Worm (Caenorhabditis elegans): ENCODE data around the gene acl-2.

The acl-2 gene

ce11 chrV:10011623-10012022 lies 19.3 kb downstream of the acl-2 start, which contains the start of gene lea-1:
Gene lea-1, plus strand, starts transcription at chrV:10011923.
- no peak for TF ChIP-seq nhr-237 (tag; optimal IDR thresholded peaks at IDR 0.05)
- TF ChIP-seq cey-2 (tag; optimal IDR thresholded peaks at IDR 0.05; ENCODE audit: borderline replicate concordance, insufficient read depth) = no peak
- TF ChIP-seq hmg-1.1 (GFP tag; IDR thresholded peaks at IDR 0.05) = no peak
- TF ChIP-seq egl-27 (tag; optimal IDR thresholded peaks at IDR 0.05) = no peak
- TF ChIP-seq F26F4.8 (GFP tag; conservative IDR thresholded peaks at IDR 0.05) = no peak
- TF ChIP-seq nhr-10 (tag; optimal IDR thresholded peaks at IDR 0.05) = no peak
- no peak for TF ChIP-seq ztf-7 (tag; optimal IDR thresholded peaks at IDR 0.05)
- TF ChIP-seq nhr-77 (tag; optimal IDR thresholded peaks at IDR 0.05) = no peak
- no peak for TF ChIP-seq pqm-1 (tag; optimal IDR thresholded peaks at IDR 0.05)
- no peak for TF ChIP-seq lin-38 (GFP tag; IDR thresholded peaks at IDR 0.05)
- TF ChIP-seq mxl-2 (GFP tag; conservative IDR thresholded peaks at IDR 0.05) = no peak
- TF ChIP-seq daf-12 (tag; optimal IDR thresholded peaks at IDR 0.05) = no peak
- TF ChIP-seq dmd-9 (GFP tag; IDR thresholded peaks at IDR 0.05) = no peak
- no peak for TF ChIP-seq vab-7 (GFP tag; IDR thresholded peaks at IDR 0.05)
- no peak for TF ChIP-seq ZK546.5 (tag; optimal IDR thresholded peaks at IDR 0.05)

- TF ChIP-seq lin-38 (GFP tag; IDR thresholded peaks at IDR 0.05) (0 out of 2 replicates have a peak, but pooled peaks have one; percentile 26), nhr-25 (tag; optimal IDR thresholded peaks at IDR 0.05; ENCODE audit: borderline replicate concordance, insufficient read depth) (no peak)
Measured at ce11 chrV:10007484-10007883, 23.4 kb downstream of the acl-2 start.

- TF ChIP-seq daf-8 (GFP tag; IDR thresholded peaks at IDR 0.05) = no peak
- peak; percentile 15 for TF ChIP-seq hlh-30 (tag; optimal IDR thresholded peaks at IDR 0.05; ENCODE audit: insufficient read depth)
- TF ChIP-seq nhr-111 (GFP tag; optimal IDR thresholded peaks at IDR 0.05) = no peak
Measured at ce11 chrV:10006374-10006773, 24.5 kb downstream of the acl-2 start.

ce11 chrV:10004048-10004761 lies 26.7 kb downstream of the acl-2 start, which contains the start of gene uda-1:
Gene uda-1, plus strand, starts transcription at chrV:10004755.
- TF ChIP-seq nhr-28 (tag; optimal IDR thresholded peaks at IDR 0.05) (peak; percentile 96), dmd-6 (GFP tag; IDR thresholded peaks at IDR 0.05) (peak; percentile 12; the same call in 1 of the 2 replicates), hlh-30 (tag; optimal IDR thresholded peaks at IDR 0.05; ENCODE audit: insufficient read depth) (peak; percentile 62)

- no peak for TF ChIP-seq dmd-8 (GFP tag; IDR thresholded peaks at IDR 0.05)
- no peak for TF ChIP-seq set-16 (GFP tag; IDR thresholded peaks at IDR 0.05)
- peak; percentile 8 for TF ChIP-seq lin-13 (GFP tag; optimal IDR thresholded peaks at IDR 0.05)
- peak; percentile 75 for TF ChIP-seq hlh-11 (tag; optimal IDR thresholded peaks at IDR 0.05)
- TF ChIP-seq hif-1 (tag; optimal IDR thresholded peaks at IDR 0.05) = peak in 1 of 2 experiments; percentile 62
- TF ChIP-seq lsy-2 (tag; optimal IDR thresholded peaks at IDR 0.05) = peak; percentile 23 to 75
- TF ChIP-seq T20F7.1 (GFP tag; optimal IDR thresholded peaks at IDR 0.05) = peak; percentile 56
- peak; percentile 64 for TF ChIP-seq pqm-1 (tag; optimal IDR thresholded peaks at IDR 0.05)
- no peak for TF ChIP-seq lin-39 (tag; optimal IDR thresholded peaks at IDR 0.05)
- peak; percentile 18 for TF ChIP-seq nhr-102 (tag; optimal IDR thresholded peaks at IDR 0.05)
- TF ChIP-seq dve-1 (tag; optimal IDR thresholded peaks at IDR 0.05; ENCODE audit: insufficient read depth) = peak; percentile 86
- no peak for TF ChIP-seq ZK337.2 (GFP tag; IDR thresholded peaks at IDR 0.05)
- peak; percentile 17 for TF ChIP-seq unc-130 (GFP tag; optimal IDR thresholded peaks at IDR 0.05)
- peak in 1 of 2 experiments; percentile 13 for TF ChIP-seq daf-16 (GFP tag; optimal IDR thresholded peaks at IDR 0.05)
- peak; percentile 55 for TF ChIP-seq daf-16 (tag; optimal IDR thresholded peaks at IDR 0.05)
- TF ChIP-seq lin-29 (GFP tag; IDR thresholded peaks at IDR 0.05) = no peak
- TF ChIP-seq nhr-237 (tag; optimal IDR thresholded peaks at IDR 0.05) = no peak
- no peak for TF ChIP-seq D1046.2 (GFP tag; IDR thresholded peaks at IDR 0.05)
- TF ChIP-seq nhr-77 (tag; optimal IDR thresholded peaks at IDR 0.05) = peak; percentile 5
- peak; percentile 31 for TF ChIP-seq hlh-30 (tag; optimal IDR thresholded peaks at IDR 0.05; ENCODE audit: insufficient read depth)
- peak; percentile 55 for TF ChIP-seq mep-1 (tag; optimal IDR thresholded peaks at IDR 0.05)
- TF ChIP-seq mdl-1 (tag; optimal IDR thresholded peaks at IDR 0.05) = peak in 1 of 2 experiments; percentile 41
- peak; percentile 94 for TF ChIP-seq lin-38 (GFP tag; IDR thresholded peaks at IDR 0.05)
- TF ChIP-seq nhr-48 (tag; optimal IDR thresholded peaks at IDR 0.05) = peak; percentile 57
Measured at ce11 chrV:10003315-10003969, 27.4 kb downstream of the acl-2 start.

All from whole organism, L4 larva.